Worm (Caenorhabditis elegans): Measurements from ENCODE around the gene srw-130.
A peak's percentile ranks its signal among the peaks of the same experiment; 100 is the strongest.

Gene srw-130

ce11 chrV:3579795-3580194 is 31.1 kb upstream of the srw-130 start (continued):
- TF ChIP-seq lin-35 (GFP tag; optimal IDR thresholded peaks at IDR 0.05) (peak; percentile 73 to 86), grh-1 (GFP tag; IDR thresholded peaks at IDR 0.05) (no peak), nhr-28 (tag; optimal IDR thresholded peaks at IDR 0.05) (no peak), ama-1 (optimal IDR thresholded peaks at IDR 0.05) (no peak), ceh-8 (GFP tag; optimal IDR thresholded peaks at IDR 0.05) (no peak), aha-1 (tag; optimal IDR thresholded peaks at IDR 0.05) (no peak), C16A3.4 (tag; optimal IDR thresholded peaks at IDR 0.05) (peak; percentile 15), egl-27 (tag; optimal IDR thresholded peaks at IDR 0.05) (no peak), mep-1 (tag; optimal IDR thresholded peaks at IDR 0.05) (peak; percentile 61), fkh-10 (GFP tag; optimal IDR thresholded peaks at IDR 0.05) (peak; percentile 12), nhr-237 (tag; optimal IDR thresholded peaks at IDR 0.05) (no peak), aly-2 (tag; optimal IDR thresholded peaks at IDR 0.05) (no peak), nhr-76 (tag; optimal IDR thresholded peaks at IDR 0.05) (no peak), pag-3 (tag; optimal IDR thresholded peaks at IDR 0.05; ENCODE audit: borderline replicate concordance, insufficient read depth) (no peak), efl-1 (optimal IDR thresholded peaks at IDR 0.05) (peak; percentile 46 to 68), efl-1 (GFP tag; optimal IDR thresholded peaks at IDR 0.05 in 1 of 2) (peak; percentile 82 to 96), lir-3 (tag; optimal IDR thresholded peaks at IDR 0.05; ENCODE audit: poor library complexity) (no peak), snpc-4 (tag; optimal IDR thresholded peaks at IDR 0.05) (no peak), hlh-17 (GFP tag; optimal IDR thresholded peaks at IDR 0.05; ENCODE audit: borderline replicate concordance) (no peak), nhr-77 (tag; optimal IDR thresholded peaks at IDR 0.05) (peak; percentile 25), C34B4.2 (tag; optimal IDR thresholded peaks at IDR 0.05) (no peak), egl-13 (tag; optimal IDR thresholded peaks at IDR 0.05) (no peak), elt-3 (tag; optimal IDR thresholded peaks at IDR 0.05) (peak in 2 of 6 experiments; percentile 1 to 14), unc-30 (tag; optimal IDR thresholded peaks at IDR 0.05) (no peak), nhr-85 (tag) (peak; percentile 57), tlp-1 (tag; optimal IDR thresholded peaks at IDR 0.05) (no peak), mab-9 (GFP tag; IDR thresholded peaks at IDR 0.05) (no peak), lin-39 (tag; optimal IDR thresholded peaks at IDR 0.05) (no peak), ces-1 (GFP tag; optimal IDR thresholded peaks at IDR 0.05) (no peak), isw-1 (GFP tag; IDR thresholded peaks at IDR 0.05) (no peak), nhr-90 (tag; optimal IDR thresholded peaks at IDR 0.05; ENCODE audit: poor library complexity) (no peak), nhr-71 (tag; optimal IDR thresholded peaks at IDR 0.05) (peak; percentile 73), elt-2 (tag; optimal IDR thresholded peaks at IDR 0.05) (no peak), pax-3 (tag; optimal IDR thresholded peaks at IDR 0.05) (no peak), dpl-1 (GFP tag; optimal IDR thresholded peaks at IDR 0.05) (peak; percentile 62 to 81 (median 65)), sup-37 (GFP tag; optimal IDR thresholded peaks at IDR 0.05) (no peak), ztf-11 (tag; optimal IDR thresholded peaks at IDR 0.05) (no peak)

- TF ChIP-seq mep-1 (tag; optimal IDR thresholded peaks at IDR 0.05), result no peak
- no peak for TF ChIP-seq lin-39 (tag; optimal IDR thresholded peaks at IDR 0.05)
- peak; percentile 6 for TF ChIP-seq dsc-1 (tag; optimal IDR thresholded peaks at IDR 0.05)
- TF ChIP-seq snu-23 (GFP tag; optimal IDR thresholded peaks at IDR 0.05), result no peak
- no peak for TF ChIP-seq fkh-10 (GFP tag; optimal IDR thresholded peaks at IDR 0.05)
- TF ChIP-seq unc-130 (tag; optimal IDR thresholded peaks at IDR 0.05), result no peak
- TF ChIP-seq dpl-1 (GFP tag; optimal IDR thresholded peaks at IDR 0.05), result peak in 1 of 3 experiments; percentile 11
- TF ChIP-seq fkh-8 (tag; optimal IDR thresholded peaks at IDR 0.05), result peak; percentile 27
- no peak for TF ChIP-seq efl-1 (optimal IDR thresholded peaks at IDR 0.05)
- peak in 1 of 2 experiments; percentile 88 for TF ChIP-seq efl-1 (GFP tag; optimal IDR thresholded peaks at IDR 0.05 in 1 of 2)
- TF ChIP-seq blmp-1 (tag; optimal IDR thresholded peaks at IDR 0.05), result no peak
- TF ChIP-seq pag-3 (tag; optimal IDR thresholded peaks at IDR 0.05; ENCODE audit: borderline replicate concordance, insufficient read depth), result no peak
- TF ChIP-seq alr-1 (tag; optimal IDR thresholded peaks at IDR 0.05; ENCODE audit: borderline replicate concordance), result no peak
- no peak for TF ChIP-seq swsn-7 (tag; optimal IDR thresholded peaks at IDR 0.05)
- no peak for TF ChIP-seq nhr-85 (tag)
- no peak for TF ChIP-seq unc-62 (GFP tag; optimal IDR thresholded peaks at IDR 0.05)
- no peak for TF ChIP-seq C16A3.4 (tag; optimal IDR thresholded peaks at IDR 0.05)
- TF ChIP-seq lin-14 (GFP tag; optimal IDR thresholded peaks at IDR 0.05), result peak; percentile 29
- TF ChIP-seq nhr-77 (tag; optimal IDR thresholded peaks at IDR 0.05), result no peak
- no peak for TF ChIP-seq nhr-20 (tag; optimal IDR thresholded peaks at IDR 0.05)
- TF ChIP-seq lir-3 (tag; optimal IDR thresholded peaks at IDR 0.05; ENCODE audit: poor library complexity), result no peak
Measured at ce11 chrV:3579248-3579647, 30.6 kb upstream of the srw-130 start.

All from whole organism, L1 larva.